Fruit fly (Drosophila melanogaster) whole organism, adult: ENCODE measurements around the gene CG14377.
A peak's percentile ranks its signal among the peaks of the same experiment; 100 is the strongest.

Source experiments
- CG11617 ChIP-seq: fragments of 200-800 bp; sonication (Bioruptor generic); optimal IDR thresholded peaks from 2 replicates; lab custom pipeline; 2017; ENCODE audit warnings: mild to moderate bottlenecking, missing biosample characterization, missing genetic modification reagents, missing genetic modification characterization
- CG12768 ChIP-seq: fragments of 200-800 bp; sonication (Bioruptor generic); optimal IDR thresholded peaks from 2 replicates; lab custom pipeline; 2017; ENCODE audit warnings: missing biosample characterization, missing genetic modification characterization, mild to moderate bottlenecking, moderate library complexity, missing genetic modification reagents
- CG14711 ChIP-seq: fragments of 200-800 bp; sonication (Bioruptor generic); optimal IDR thresholded peaks from 2 replicates; lab custom pipeline; 2018; ENCODE audit warnings: missing biosample characterization, mild to moderate bottlenecking, missing genetic modification characterization, moderate library complexity
- CG1620 ChIP-seq: fragments of 200-800 bp; sonication (Bioruptor generic); optimal IDR thresholded peaks from 2 replicates; lab custom pipeline; 2016; ENCODE audit warnings: missing biosample characterization, missing genetic modification characterization
- CG33017 ChIP-seq: fragments of 200-800 bp; sonication (Bioruptor generic); optimal IDR thresholded peaks from 2 replicates; lab custom pipeline; 2018; ENCODE audit warnings: missing biosample characterization, mild to moderate bottlenecking, missing genetic modification characterization, moderate library complexity
- CG5204 ChIP-seq: fragments of 200-800 bp; sonication (Bioruptor generic); optimal IDR thresholded peaks from 2 replicates; lab custom pipeline; 2016; ENCODE audit warnings: missing biosample characterization, missing genetic modification characterization
- CG7045 ChIP-seq: fragments of 200-800 bp; sonication (Bioruptor generic); optimal IDR thresholded peaks from 2 replicates; lab custom pipeline; 2017; ENCODE audit warnings: missing biosample characterization, mild to moderate bottlenecking, missing genetic modification characterization
- CG7101 ChIP-seq: fragments of 200-800 bp; sonication (Bioruptor generic); optimal IDR thresholded peaks from 2 replicates; lab custom pipeline; 2018; ENCODE audit warnings: missing biosample characterization, mild to moderate bottlenecking, missing genetic modification characterization, moderate library complexity
- Clk ChIP-seq: fragments of 200-800 bp; sonication (Bioruptor generic); optimal IDR thresholded peaks from 2 replicates; lab custom pipeline; 2017; ENCODE audit warnings: missing biosample characterization, missing genetic modification characterization
- Crg-1 ChIP-seq: fragments of 200-800 bp; sonication (Bioruptor generic); optimal IDR thresholded peaks from 2 replicates; lab custom pipeline; 2016; ENCODE audit warnings: missing biosample characterization, missing genetic modification characterization
- Hr96 ChIP-seq: fragments of 200-800 bp; sonication (Bioruptor generic); optimal IDR thresholded peaks from 2 replicates; lab custom pipeline; 2016; ENCODE audit warnings: missing biosample characterization, missing genetic modification characterization
- Mnt ChIP-seq: fragments of 200-800 bp; sonication (Bioruptor generic); optimal IDR thresholded peaks from 2 replicates; lab custom pipeline; 2016; ENCODE audit warnings: missing biosample characterization, mild to moderate bottlenecking, missing genetic modification characterization
- bab1 ChIP-seq: fragments of 200-800 bp; sonication (Bioruptor generic); optimal IDR thresholded peaks from 3 replicates; lab custom pipeline; 2019; ENCODE audit warnings: missing biosample characterization, mild to moderate bottlenecking, missing genetic modification characterization, moderate library complexity
- cic ChIP-seq: fragments of 200-800 bp; sonication (Bioruptor generic); optimal IDR thresholded peaks from 2 replicates; lab custom pipeline; 2017; ENCODE audit warnings: missing biosample characterization, mild to moderate bottlenecking, missing genetic modification characterization, moderate library complexity
- cnc ChIP-seq, 2 experiments: fragments of >200 bp; optimal IDR thresholded peaks; 2 replicates each; lab custom pipeline; 2017
- kay ChIP-seq: fragments of 200-800 bp; sonication (Bioruptor generic); peaks from one replicate; lab custom pipeline; 2016; ENCODE audit warnings: missing biosample characterization, missing genetic modification characterization, borderline replicate concordance
- ovo ChIP-seq: fragments of 200-800 bp; sonication (Bioruptor generic); optimal IDR thresholded peaks from 2 replicates; lab custom pipeline; 2016; ENCODE audit warnings: missing biosample characterization, missing genetic modification characterization
- pad ChIP-seq: fragments of 200-800 bp; sonication (Bioruptor generic); optimal IDR thresholded peaks from 3 replicates; lab custom pipeline; 2017; ENCODE audit warnings: missing biosample characterization, missing genetic modification characterization, mild to moderate bottlenecking, moderate library complexity, missing genetic modification reagents
- tj ChIP-seq: fragments of 200-800 bp; sonication (Bioruptor generic); optimal IDR thresholded peaks from 3 replicates; lab custom pipeline; 2017; ENCODE audit warnings: missing biosample characterization, mild to moderate bottlenecking, missing genetic modification characterization, moderate library complexity
- toe ChIP-seq: fragments of 200-800 bp; sonication (Bioruptor generic); optimal IDR thresholded peaks from 2 replicates; lab custom pipeline; 2016; ENCODE audit warnings: missing biosample characterization, missing genetic modification characterization

The CG14377 gene

DNA sequence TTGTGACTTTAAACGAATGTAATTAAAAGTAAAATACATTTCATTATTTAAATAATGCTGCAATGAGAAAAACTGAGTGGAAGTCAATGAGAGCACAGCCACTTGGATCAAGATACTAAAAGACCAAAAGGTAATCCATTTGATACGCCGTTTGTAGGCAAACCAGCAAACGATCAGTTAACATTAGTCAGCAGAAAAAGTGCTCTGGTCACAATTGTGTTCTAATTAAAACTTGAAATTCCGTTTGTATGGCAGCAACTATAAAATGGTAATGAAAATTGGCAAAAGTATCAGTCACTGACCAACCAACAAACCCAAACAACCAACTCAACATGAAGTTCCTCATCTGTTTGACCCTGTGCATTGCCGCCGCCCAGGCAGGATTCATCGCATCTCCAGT is at the start of gene CG14377:
Gene CG14377 (plus strand): TSS at position 301 of the 400 bp plus-strand sequence.
- TF ChIP-seq CG33017 (tag; lab: Kevin White, UChicago) (no peak), Mnt (no peak), tj (GFP tag; lab: Kevin White, UChicago) (no peak), Crg-1 (no peak), cic (GFP tag; lab: Kevin White, UChicago) (no peak), CG7045 (no peak), CG12768 (GFP tag; lab: Kevin White, UChicago) (no peak), CG14711 (tag; lab: Kevin White, UChicago) (no peak), bab1 (GFP tag; lab: Kevin White, UChicago) (no peak), pad (GFP tag; lab: Kevin White, UChicago) (no peak), ovo (no peak), cnc (optimal IDR thresholded peaks at IDR 0.05; lab: Kevin White, UChicago) (no peak), Clk (GFP tag; lab: Kevin White, UChicago) (no peak), toe (GFP tag; lab: Kevin White, UChicago) (no peak), CG5204 (GFP tag; lab: Kevin White, UChicago) (no peak), CG7101 (tag; lab: Kevin White, UChicago) (no peak), kay (GFP tag; lab: Kevin White, UChicago) (no peak)

DNA sequence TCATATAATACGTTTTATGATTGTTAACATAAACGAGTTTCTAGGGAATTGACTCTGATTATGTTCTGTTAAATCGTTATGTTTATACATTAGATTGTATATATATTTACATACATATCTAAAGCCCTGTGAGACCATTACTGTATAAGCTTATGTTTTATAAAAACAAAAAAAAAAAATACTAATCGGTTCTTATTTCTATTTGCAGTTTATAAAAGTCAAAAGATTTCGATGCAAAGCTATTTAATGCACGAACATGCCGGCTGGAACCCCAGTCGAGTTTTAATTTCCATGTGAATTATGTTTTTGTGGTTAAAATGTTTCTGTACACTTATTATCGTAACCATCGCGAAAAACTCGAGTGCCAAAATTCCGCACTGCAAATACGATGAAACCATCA is 44.3 kb upstream of the CG14377 start, which contains the start of gene mthl12:
Gene mthl12 (plus strand): TSS at position 301 of the 400 bp plus-strand sequence.
- TF ChIP-seq cnc (optimal IDR thresholded peaks at IDR 0.05; lab: Kevin White, UChicago) (no peak), tj (GFP tag; lab: Kevin White, UChicago) (no peak), CG11617 (GFP tag; lab: Kevin White, UChicago) (no peak), Clk (GFP tag; lab: Kevin White, UChicago) (no peak), Hr96 (GFP tag; lab: Kevin White, UChicago) (no peak), cic (GFP tag; lab: Kevin White, UChicago) (no peak), CG7101 (tag; lab: Kevin White, UChicago) (no peak), toe (GFP tag; lab: Kevin White, UChicago) (no peak), bab1 (GFP tag; lab: Kevin White, UChicago) (no peak), Crg-1 (no peak), CG12768 (GFP tag; lab: Kevin White, UChicago) (no peak), CG7045 (no peak), kay (GFP tag; lab: Kevin White, UChicago) (no peak), CG1620 (GFP tag; lab: Kevin White, UChicago) (no peak), CG33017 (tag; lab: Kevin White, UChicago) (no peak), ovo (no peak), Mnt (no peak)

- no peak for TF ChIP-seq ovo
- TF ChIP-seq kay (GFP tag; lab: Kevin White, UChicago) = no peak
- TF ChIP-seq CG14711 (tag; lab: Kevin White, UChicago) = no peak
Measured at dm6 chr3R:13356960-13357359, 40.7 kb upstream of the CG14377 start.

dm6 chr3R:13360108-13360507 is 37.5 kb upstream of the CG14377 start:
- TF ChIP-seq kay (GFP tag; lab: Kevin White, UChicago) (no peak), tj (GFP tag; lab: Kevin White, UChicago) (no peak), ovo (no peak), toe (GFP tag; lab: Kevin White, UChicago) (no peak), CG1620 (GFP tag; lab: Kevin White, UChicago) (no peak)

DNA sequence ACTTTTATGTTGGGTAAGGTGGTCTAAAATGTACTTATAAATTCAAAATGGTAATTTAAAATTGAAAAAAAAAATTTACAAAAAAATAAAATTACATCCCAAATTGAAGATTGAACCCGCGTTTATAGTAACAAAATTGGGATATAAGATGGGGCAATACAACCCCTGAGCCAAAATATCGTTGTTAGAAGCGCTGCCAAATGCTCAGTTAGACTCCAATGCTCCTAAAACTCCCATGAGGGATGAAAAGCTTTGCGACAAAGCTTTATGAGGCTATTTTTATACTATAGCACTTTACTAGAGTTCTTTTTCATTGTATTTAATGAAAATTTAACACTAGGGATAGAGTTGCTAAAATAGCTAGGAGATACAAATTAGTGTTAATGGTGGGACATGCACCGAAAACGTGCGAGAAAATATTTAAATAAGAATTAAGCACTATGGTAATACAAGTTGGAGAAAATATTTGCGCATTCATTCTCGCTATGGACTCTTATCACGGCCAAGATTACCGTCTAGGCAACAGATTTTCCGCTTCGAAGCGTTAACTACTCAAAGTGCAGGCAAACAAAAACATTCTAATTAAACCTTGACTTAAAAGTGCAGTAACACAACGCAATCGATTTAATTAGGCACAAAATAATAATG is 34.2 kb upstream of the CG14377 start:
- peak; percentile 80 for TF ChIP-seq pad (GFP tag; lab: Kevin White, UChicago)
- TF ChIP-seq cnc (optimal IDR thresholded peaks at IDR 0.05; lab: Kevin White, UChicago) = peak in 1 of 2 experiments; percentile 52
- TF ChIP-seq toe (GFP tag; lab: Kevin White, UChicago) = no peak
- peak; percentile 89 for TF ChIP-seq kay (GFP tag; lab: Kevin White, UChicago)
- TF ChIP-seq CG7101 (tag; lab: Kevin White, UChicago) = no peak
- TF ChIP-seq Hr96 (GFP tag; lab: Kevin White, UChicago) = no peak
- TF ChIP-seq CG33017 (tag; lab: Kevin White, UChicago) = no peak

- TF ChIP-seq ovo (peak; percentile 82), Mnt (peak; percentile 78), CG11617 (GFP tag; lab: Kevin White, UChicago) (peak; percentile 99), kay (GFP tag; lab: Kevin White, UChicago) (peak; percentile 98), CG14711 (tag; lab: Kevin White, UChicago) (peak; percentile 94), bab1 (GFP tag; lab: Kevin White, UChicago) (peak; percentile 94), cnc (optimal IDR thresholded peaks at IDR 0.05; lab: Kevin White, UChicago) (no peak), CG7045 (peak; percentile 98), Clk (GFP tag; lab: Kevin White, UChicago) (peak; percentile 93), pad (GFP tag; lab: Kevin White, UChicago) (peak; percentile 90), Hr96 (GFP tag; lab: Kevin White, UChicago) (peak; percentile 86), CG1620 (GFP tag; lab: Kevin White, UChicago) (peak; percentile 89), CG7101 (tag; lab: Kevin White, UChicago) (peak; percentile 96), CG5204 (GFP tag; lab: Kevin White, UChicago) (peak; percentile 95), CG33017 (tag; lab: Kevin White, UChicago) (peak; percentile 95), cic (GFP tag; lab: Kevin White, UChicago) (peak; percentile 62), CG12768 (GFP tag; lab: Kevin White, UChicago) (peak; percentile 97), Crg-1 (peak; percentile 92), toe (GFP tag; lab: Kevin White, UChicago) (peak; percentile 93), tj (GFP tag; lab: Kevin White, UChicago) (peak; percentile 83)
Measured at dm6 chr3R:13364175-13365174, 33.2 kb upstream of the CG14377 start, which contains the start of gene Dic1. Gene Dic1, plus strand, starts transcription at chr3R:13364938.
